Fruit fly (Drosophila melanogaster): ENCODE data around the gene CG11164.

Gene CG11164

dm6 chrX:13648819-13649218 is 19.0 kb upstream of the CG11164 start:
- peak; percentile 51 for TF ChIP-seq CG6276 (GFP tag; optimal IDR thresholded peaks at IDR 0.05)
- TF ChIP-seq Sox15 (GFP tag; optimal IDR thresholded peaks at IDR 0.05): no peak
- no peak for TF ChIP-seq CG1621 (tag; optimal IDR thresholded peaks at IDR 0.05)
- peak; percentile 60 for TF ChIP-seq svp (GFP tag)
- TF ChIP-seq Hr39 (GFP tag; optimal IDR thresholded peaks at IDR 0.05): no peak

- TF ChIP-seq salr (GFP tag; optimal IDR thresholded peaks at IDR 0.05) (no peak), CG6808 (GFP tag; optimal IDR thresholded peaks at IDR 0.05) (no peak), CG1621 (tag; optimal IDR thresholded peaks at IDR 0.05) (no peak), Sox14 (GFP tag; optimal IDR thresholded peaks at IDR 0.05) (no peak), CG34406 (GFP tag; optimal IDR thresholded peaks at IDR 0.05) (no peak), fd85E (GFP tag; optimal IDR thresholded peaks at IDR 0.05) (no peak), topi (GFP tag; optimal IDR thresholded peaks at IDR 0.05) (no peak), Hr4 (GFP tag; optimal IDR thresholded peaks at IDR 0.05) (no peak), svp (GFP tag) (no peak), CG16779 (tag; optimal IDR thresholded peaks at IDR 0.05) (no peak), Ets96B (tag; optimal IDR thresholded peaks at IDR 0.05) (no peak), spab (GFP tag; optimal IDR thresholded peaks at IDR 0.05) (no peak), fd59A (GFP tag; optimal IDR thresholded peaks at IDR 0.05) (no peak), dsx (GFP tag; optimal IDR thresholded peaks at IDR 0.05; ENCODE audit: poor library complexity, severe bottlenecking) (no peak), pdm3 (GFP tag; optimal IDR thresholded peaks at IDR 0.05) (no peak), CG31627 (GFP tag; optimal IDR thresholded peaks at IDR 0.05) (no peak)
These were observed 18.0 kb upstream of the CG11164 start for dm6 chrX:13649801-13650200.

- TF ChIP-seq net (GFP tag; optimal IDR thresholded peaks at IDR 0.05) (no peak), Ets96B (tag; optimal IDR thresholded peaks at IDR 0.05) (no peak), CG1621 (tag; optimal IDR thresholded peaks at IDR 0.05) (no peak), CG6276 (GFP tag; optimal IDR thresholded peaks at IDR 0.05) (no peak), CG9139 (GFP tag; optimal IDR thresholded peaks at IDR 0.05) (no peak), salr (GFP tag; optimal IDR thresholded peaks at IDR 0.05) (no peak), Eip78C (GFP tag) (peak; percentile 23)
These were observed 16.6 kb upstream of the CG11164 start for dm6 chrX:13651170-13651569.

dm6 chrX:13669366-13669765 is 1.6 kb downstream of the CG11164 start, which contains the start of gene CG15760:
Gene CG15760, plus strand, starts transcription at chrX:13669699.
- peak; percentile 14 for TF ChIP-seq esn (GFP tag; optimal IDR thresholded peaks at IDR 0.05)
- no peak for TF ChIP-seq Sox102F (GFP tag; optimal IDR thresholded peaks at IDR 0.05)

dm6 chrX:13670329-13670847 is 2.6 kb downstream of the CG11164 start:
- TF ChIP-seq dac (GFP tag; optimal IDR thresholded peaks at IDR 0.05): no peak
- TF ChIP-seq CG34406 (GFP tag; optimal IDR thresholded peaks at IDR 0.05): no peak
- TF ChIP-seq CG11294 (GFP tag; IDR thresholded peaks at IDR 0.05): no peak
- TF ChIP-seq esn (GFP tag; optimal IDR thresholded peaks at IDR 0.05): no peak
- TF ChIP-seq salr (GFP tag; optimal IDR thresholded peaks at IDR 0.05): no peak
- no peak for TF ChIP-seq CG1621 (tag; optimal IDR thresholded peaks at IDR 0.05)
- TF ChIP-seq achi (GFP tag; optimal IDR thresholded peaks at IDR 0.05): no peak
- TF ChIP-seq Blimp-1 (GFP tag; optimal IDR thresholded peaks at IDR 0.05): no peak
- no peak for TF ChIP-seq CG11762 (GFP tag; optimal IDR thresholded peaks at IDR 0.05; ENCODE audit: insufficient read depth)
- no peak for TF ChIP-seq lz (GFP tag; optimal IDR thresholded peaks at IDR 0.05)
- no peak for TF ChIP-seq Eip93F (GFP tag; optimal IDR thresholded peaks at IDR 0.05)
- no peak for TF ChIP-seq fkh (GFP tag; optimal IDR thresholded peaks at IDR 0.05)
- TF ChIP-seq CG3919 (GFP tag; optimal IDR thresholded peaks at IDR 0.05): no peak
- no peak for TF ChIP-seq OdsH (GFP tag; optimal IDR thresholded peaks at IDR 0.05)
- TF ChIP-seq vri (GFP tag; optimal IDR thresholded peaks at IDR 0.05): no peak
- TF ChIP-seq fd85E (GFP tag; optimal IDR thresholded peaks at IDR 0.05): no peak
